Worm (Caenorhabditis elegans): ENCODE results near the gene twk-6.

The twk-6 gene

ce11 chrIII:4740820-4741219, 1.9 kb upstream of the twk-6 start (continued):
- TF ChIP-seq ces-1 (GFP tag; optimal IDR thresholded peaks at IDR 0.05), result no peak
- peak in 1 of 2 experiments; percentile 7 for TF ChIP-seq unc-62 (GFP tag; optimal IDR thresholded peaks at IDR 0.05 in 1 of 2)
- TF ChIP-seq unc-62 (tag; optimal IDR thresholded peaks at IDR 0.05), result no peak
- TF ChIP-seq T26A8.4 (GFP tag; IDR thresholded peaks at IDR 0.05), result no peak
- no peak for TF ChIP-seq jun-1 (tag; optimal IDR thresholded peaks at IDR 0.05)
- no peak for TF ChIP-seq aly-2 (tag; optimal IDR thresholded peaks at IDR 0.05)
- TF ChIP-seq lin-39 (tag; optimal IDR thresholded peaks at IDR 0.05), result no peak
- TF ChIP-seq lir-3 (tag; optimal IDR thresholded peaks at IDR 0.05), result no peak
- TF ChIP-seq ztf-7 (tag; optimal IDR thresholded peaks at IDR 0.05), result no peak
- no peak for TF ChIP-seq spr-3 (GFP tag; optimal IDR thresholded peaks at IDR 0.05)

- TF ChIP-seq ZK337.2 (GFP tag; IDR thresholded peaks at IDR 0.05) (no peak), Y75B8A.6 (GFP tag; IDR thresholded peaks at IDR 0.05) (no peak), D1046.2 (GFP tag; IDR thresholded peaks at IDR 0.05) (no peak), madf-5 (GFP tag; IDR thresholded peaks at IDR 0.05) (no peak), sdz-12 (GFP tag; optimal IDR thresholded peaks at IDR 0.05) (no peak), daf-16 (GFP tag; optimal IDR thresholded peaks at IDR 0.05) (no peak), daf-16 (tag; optimal IDR thresholded peaks at IDR 0.05) (no peak), ceh-28 (tag; optimal IDR thresholded peaks at IDR 0.05) (no peak), lin-13 (GFP tag; optimal IDR thresholded peaks at IDR 0.05) (no peak), nhr-77 (tag; optimal IDR thresholded peaks at IDR 0.05) (no peak), lin-39 (tag; optimal IDR thresholded peaks at IDR 0.05) (no peak), lin-38 (GFP tag; IDR thresholded peaks at IDR 0.05) (no peak)
These were observed 3.2 kb downstream of the twk-6 start, which contains the start of gene F17C8.6 for ce11 chrIII:4745934-4746333. Gene F17C8.6, minus strand, starts transcription at chrIII:4746034.

- TF ChIP-seq Y75B8A.6 (GFP tag; IDR thresholded peaks at IDR 0.05) (no peak), nhr-11 (tag; optimal IDR thresholded peaks at IDR 0.05) (no peak), nhr-76 (tag; optimal IDR thresholded peaks at IDR 0.05) (no peak), unc-62 (GFP tag; optimal IDR thresholded peaks at IDR 0.05 in 1 of 2) (peak in 1 of 2 experiments; percentile 94), unc-62 (tag; optimal IDR thresholded peaks at IDR 0.05) (no peak), snpc-1.2 (GFP tag; IDR thresholded peaks at IDR 0.05) (no peak), D1046.2 (GFP tag; IDR thresholded peaks at IDR 0.05) (no peak), hif-1 (tag; optimal IDR thresholded peaks at IDR 0.05) (no peak)
These were observed 5.4 kb downstream of the twk-6 start, which contains the start of gene col-89 for ce11 chrIII:4748109-4748508. Gene col-89, plus strand, starts transcription at chrIII:4748127.

ce11 chrIII:4748666-4749065, 5.9 kb downstream of the twk-6 start:
- TF ChIP-seq set-16 (GFP tag; IDR thresholded peaks at IDR 0.05) (peak; percentile 96), egl-27 (tag; optimal IDR thresholded peaks at IDR 0.05) (no peak), unc-62 (GFP tag; optimal IDR thresholded peaks at IDR 0.05 in 1 of 2) (peak in 1 of 2 experiments; percentile 73), unc-62 (tag; optimal IDR thresholded peaks at IDR 0.05) (no peak)

- peak; percentile 35 for TF ChIP-seq dmd-6 (GFP tag; IDR thresholded peaks at IDR 0.05)
- TF ChIP-seq lin-38 (GFP tag; IDR thresholded peaks at IDR 0.05), result peak; percentile 84
- TF ChIP-seq nhr-42 (GFP tag; IDR thresholded peaks at IDR 0.05), result 0 out of 2 replicates have a peak, but pooled peaks have one; percentile 19
- peak in 1 of 2 experiments; percentile 38 for TF ChIP-seq lsy-2 (tag; optimal IDR thresholded peaks at IDR 0.05)
- 0 out of 2 replicates have a peak, but pooled peaks have one; percentile 32 for TF ChIP-seq Y48G9A.11 (GFP tag; IDR thresholded peaks at IDR 0.05)
- TF ChIP-seq T26A8.4 (GFP tag; IDR thresholded peaks at IDR 0.05), result peak; percentile 77
- TF ChIP-seq ceh-20 (GFP tag; IDR thresholded peaks at IDR 0.05), result peak; percentile 82
- 0 out of 2 replicates have a peak, but pooled peaks have one; percentile 8 for TF ChIP-seq mdt-29 (GFP tag; IDR thresholded peaks at IDR 0.05)
- TF ChIP-seq zfp-3 (GFP tag; conservative IDR thresholded peaks at IDR 0.05), result 0 out of 2 replicates have a peak, but pooled peaks have one; percentile 60
- TF ChIP-seq lin-29 (GFP tag; IDR thresholded peaks at IDR 0.05), result peak; percentile 82
- TF ChIP-seq ctbp-1 (GFP tag; IDR thresholded peaks at IDR 0.05), result peak; percentile 67
- 0 out of 2 replicates have a peak, but pooled peaks have one; percentile 39 for TF ChIP-seq snpc-1.2 (GFP tag; IDR thresholded peaks at IDR 0.05)
- peak; percentile 65 for TF ChIP-seq arid-1 (GFP tag; conservative IDR thresholded peaks at IDR 0.05)
- peak; percentile 75 for TF ChIP-seq hmg-1.1 (GFP tag; IDR thresholded peaks at IDR 0.05)
These were observed 9.8 kb downstream of the twk-6 start for ce11 chrIII:4752569-4752968.
